Worm (Caenorhabditis elegans) whole organism, mixed stage, embryonic: ENCODE data around the gene hpo-9.

Experiments
- M03D4.4 ChIP-seq: sonication (generic microtip); optimal IDR thresholded peaks from 2 replicates; lab custom pipeline; 2017; ENCODE audit warnings: mild to moderate bottlenecking, missing genetic modification characterization, missing compliant biosample characterization
- bed-3 ChIP-seq: fragments of 200-800 bp; sonication (Bioruptor generic); optimal IDR thresholded peaks from 3 replicates; lab custom pipeline; 2018; ENCODE audit warnings: mild to moderate bottlenecking, missing genetic modification characterization, moderate library complexity, missing compliant biosample characterization
- blmp-1 ChIP-seq: fragments of 150-350 bp; optimal IDR thresholded peaks from 2 replicates; lab custom pipeline; 2014; ENCODE audit warnings: missing biosample characterization, missing genetic modification characterization
- ceh-39 ChIP-seq: fragments of 150-350 bp; optimal IDR thresholded peaks from 2 replicates; lab custom pipeline; 2014; ENCODE audit warnings: missing biosample characterization, missing genetic modification characterization
- ceh-43 ChIP-seq: fragments of 200-800 bp; sonication (Bioruptor generic); optimal IDR thresholded peaks from 2 replicates; lab custom pipeline; 2018; ENCODE audit warnings: mild to moderate bottlenecking, missing genetic modification characterization, moderate library complexity, missing compliant biosample characterization
- ceh-83 ChIP-seq: fragments of 200-800 bp; sonication (Bioruptor generic); optimal IDR thresholded peaks from 2 replicates; lab custom pipeline; 2018; ENCODE audit warnings: mild to moderate bottlenecking, missing genetic modification characterization, missing compliant biosample characterization
- ces-1 ChIP-seq: fragments of 150-350 bp; optimal IDR thresholded peaks from 2 replicates; lab custom pipeline; 2014; ENCODE audit warnings: missing biosample characterization, missing genetic modification reagents, missing genetic modification characterization
- cnd-1 ChIP-seq: fragments of 200-800 bp; sonication (Bioruptor generic); optimal IDR thresholded peaks from 2 replicates; lab custom pipeline; 2018; ENCODE audit warnings: mild to moderate bottlenecking, missing genetic modification characterization, missing compliant biosample characterization
- drap-1 ChIP-seq: fragments of 200-800 bp; sonication (Bioruptor generic); optimal IDR thresholded peaks from 3 replicates; lab custom pipeline; 2018; ENCODE audit warnings: mild to moderate bottlenecking, missing genetic modification characterization, missing compliant biosample characterization
- elt-1 ChIP-seq: sonication (generic microtip); optimal IDR thresholded peaks from 2 replicates; lab custom pipeline; 2017; ENCODE audit warnings: missing genetic modification characterization, mild to moderate bottlenecking, missing compliant biosample characterization, antibody characterized with exemption, moderate library complexity, borderline replicate concordance; ENCODE audit not compliant: insufficient read depth
- elt-3 ChIP-seq: fragments of 150-350 bp; optimal IDR thresholded peaks from 2 replicates; lab custom pipeline; 2014; ENCODE audit warnings: missing biosample characterization, missing genetic modification characterization
- flh-1 ChIP-seq: fragments of 200-800 bp; sonication (Bioruptor generic); optimal IDR thresholded peaks from 2 replicates; lab custom pipeline; 2018; ENCODE audit warnings: mild to moderate bottlenecking, missing genetic modification characterization, moderate library complexity, missing compliant biosample characterization
- ham-2 ChIP-seq: fragments of 200-800 bp; sonication (Bioruptor generic); optimal IDR thresholded peaks from 2 replicates; lab custom pipeline; 2018; ENCODE audit warnings: mild to moderate bottlenecking, missing genetic modification characterization, missing compliant biosample characterization
- hlh-1 ChIP-seq: fragments of 150-350 bp; optimal IDR thresholded peaks from 2 replicates; lab custom pipeline; 2014; ENCODE audit warnings: missing biosample characterization, missing genetic modification reagents, missing genetic modification characterization
- lin-13 ChIP-seq: fragments of 150-350 bp; optimal IDR thresholded peaks from 2 replicates; lab custom pipeline; 2014; ENCODE audit warnings: missing biosample characterization, missing genetic modification characterization
- lin-32 ChIP-seq: fragments of 200-800 bp; sonication (Bioruptor generic); optimal IDR thresholded peaks from 2 replicates; lab custom pipeline; 2018; ENCODE audit warnings: mild to moderate bottlenecking, missing genetic modification characterization, missing compliant biosample characterization
- lsy-2 ChIP-seq: fragments of 150-350 bp; optimal IDR thresholded peaks from 2 replicates; lab custom pipeline; 2014; ENCODE audit warnings: missing biosample characterization, missing genetic modification characterization
- mab-5 ChIP-seq: fragments of 150-350 bp; optimal IDR thresholded peaks from 2 replicates; lab custom pipeline; 2014; ENCODE audit warnings: missing biosample characterization, missing genetic modification characterization
- mep-1 ChIP-seq: fragments of 150-350 bp; optimal IDR thresholded peaks from 2 replicates; lab custom pipeline; 2017; ENCODE audit warnings: missing biosample characterization, missing genetic modification reagents, missing genetic modification characterization, inconsistent platforms
- mls-2 ChIP-seq: sonication (generic microtip); optimal IDR thresholded peaks from 2 replicates; lab custom pipeline; 2016; ENCODE audit warnings: mild to moderate bottlenecking, missing genetic modification characterization, moderate library complexity, missing compliant biosample characterization
- nhr-12 ChIP-seq: fragments of 150-350 bp; optimal IDR thresholded peaks from 2 replicates; lab custom pipeline; 2014; ENCODE audit warnings: missing biosample characterization, missing genetic modification characterization
- nhr-2 ChIP-seq: fragments of 150-350 bp; optimal IDR thresholded peaks from 2 replicates; lab custom pipeline; 2014; ENCODE audit warnings: missing biosample characterization, missing genetic modification characterization
- nhr-237 ChIP-seq: fragments of 150-350 bp; optimal IDR thresholded peaks from 2 replicates; lab custom pipeline; 2014; ENCODE audit warnings: missing biosample characterization, missing genetic modification characterization
- nhr-28 ChIP-seq: fragments of 150-350 bp; optimal IDR thresholded peaks from 2 replicates; lab custom pipeline; 2014; ENCODE audit warnings: missing biosample characterization, missing genetic modification characterization
- nhr-76 ChIP-seq: sonication (generic microtip); optimal IDR thresholded peaks from 2 replicates; lab custom pipeline; 2017; ENCODE audit warnings: missing biosample characterization, missing genetic modification characterization
- pha-4 ChIP-seq: fragments of 150-350 bp; optimal IDR thresholded peaks from 2 replicates; lab custom pipeline; 2018; ENCODE audit warnings: missing biosample characterization, missing genetic modification reagents, missing genetic modification characterization
- sem-2 ChIP-seq: fragments of 200-800 bp; sonication (Bioruptor generic); optimal IDR thresholded peaks from 2 replicates; lab custom pipeline; 2018; ENCODE audit warnings: mild to moderate bottlenecking, missing genetic modification characterization, missing compliant biosample characterization
- snpc-4 ChIP-seq: fragments of 150-350 bp; optimal IDR thresholded peaks from 2 replicates; lab custom pipeline; 2014; ENCODE audit warnings: missing biosample characterization, missing genetic modification characterization
- sptf-1 ChIP-seq: sonication (generic microtip); optimal IDR thresholded peaks from 2 replicates; lab custom pipeline; 2017; ENCODE audit warnings: mild to moderate bottlenecking, missing genetic modification characterization, moderate library complexity, missing compliant biosample characterization
- tbx-8 ChIP-seq: fragments of 200-800 bp; sonication (Bioruptor generic); optimal IDR thresholded peaks from 2 replicates; lab custom pipeline; 2018; ENCODE audit warnings: mild to moderate bottlenecking, missing genetic modification characterization, moderate library complexity, missing compliant biosample characterization
- unc-120 ChIP-seq: sonication (generic microtip); optimal IDR thresholded peaks from 2 replicates; lab custom pipeline; 2017; ENCODE audit warnings: missing genetic modification characterization, missing compliant biosample characterization; ENCODE audit not compliant: poor library complexity, severe bottlenecking
- unc-39 ChIP-seq: fragments of 150-350 bp; optimal IDR thresholded peaks from 2 replicates; lab custom pipeline; 2014; ENCODE audit warnings: missing biosample characterization, missing genetic modification characterization
- unc-62 ChIP-seq: fragments of 150-350 bp; optimal IDR thresholded peaks from 2 replicates; lab custom pipeline; 2014; ENCODE audit warnings: missing biosample characterization, missing genetic modification reagents, missing genetic modification characterization
- zip-8 ChIP-seq: fragments of 150-350 bp; optimal IDR thresholded peaks from 2 replicates; lab custom pipeline; 2014; ENCODE audit warnings: missing biosample characterization, missing genetic modification characterization
- ztf-11 ChIP-seq: fragments of 150-350 bp; optimal IDR thresholded peaks from 2 replicates; lab custom pipeline; 2014; ENCODE audit warnings: missing biosample characterization, missing genetic modification characterization

Gene hpo-9

ce11 chrV:7199932-7200331, 37.0 kb downstream of the hpo-9 start, which contains the start of gene F09G2.1:
F09G2.1 (plus strand) TSS chrV:7200232.
- no peak for TF ChIP-seq lsy-2 (tag; lab: Kevin White, UChicago)
- TF ChIP-seq pha-4 (tag; lab: Kevin White, UChicago), result no peak
- no peak for TF ChIP-seq blmp-1
- no peak for TF ChIP-seq unc-62 (GFP tag; lab: Kevin White, UChicago)
- TF ChIP-seq elt-3 (tag; lab: Kevin White, UChicago), result no peak
- TF ChIP-seq mab-5, result no peak
- TF ChIP-seq sptf-1 (tag; lab: Kevin White, UChicago), result no peak
- TF ChIP-seq ces-1 (GFP tag; lab: Kevin White, UChicago), result no peak
- TF ChIP-seq lin-32 (GFP tag; lab: Kevin White, UChicago), result no peak
- TF ChIP-seq sem-2, result no peak
- TF ChIP-seq lin-13, result no peak
- no peak for TF ChIP-seq cnd-1 (tag; lab: Kevin White, UChicago)

- no peak for TF ChIP-seq M03D4.4 (tag; lab: Kevin White, UChicago)
- no peak for TF ChIP-seq elt-3 (tag; lab: Kevin White, UChicago)
- no peak for TF ChIP-seq lin-13
- no peak for TF ChIP-seq sem-2
- TF ChIP-seq nhr-12, result no peak
Measured at ce11 chrV:7199077-7199476, 37.9 kb downstream of the hpo-9 start.

ce11 chrV:7198403-7198802, 38.5 kb downstream of the hpo-9 start:
- no peak for TF ChIP-seq blmp-1

ce11 chrV:7197036-7197435, 39.9 kb downstream of the hpo-9 start:
- no peak for TF ChIP-seq ztf-11 (tag; lab: Kevin White, UChicago)
- TF ChIP-seq nhr-2 (tag; lab: Kevin White, UChicago), result no peak
- no peak for TF ChIP-seq pha-4 (tag; lab: Kevin White, UChicago)
- TF ChIP-seq lin-32 (GFP tag; lab: Kevin White, UChicago), result no peak
- no peak for TF ChIP-seq unc-120
- no peak for TF ChIP-seq unc-39

- TF ChIP-seq pha-4 (tag; lab: Kevin White, UChicago) (peak; percentile 96), mep-1 (tag; lab: Kevin White, UChicago) (peak; percentile 95), bed-3 (GFP tag; lab: Kevin White, UChicago) (no peak), nhr-76 (tag; lab: Kevin White, UChicago) (no peak), M03D4.4 (tag; lab: Kevin White, UChicago) (peak; percentile 20), ztf-11 (tag; lab: Kevin White, UChicago) (peak; percentile 63), ceh-39 (peak; percentile 93), nhr-237 (peak; percentile 87), elt-3 (tag; lab: Kevin White, UChicago) (no peak), unc-62 (GFP tag; lab: Kevin White, UChicago) (no peak), cnd-1 (tag; lab: Kevin White, UChicago) (peak; percentile 28), unc-39 (peak; percentile 29), unc-120 (peak; percentile 79), ces-1 (GFP tag; lab: Kevin White, UChicago) (peak; percentile 76), sptf-1 (tag; lab: Kevin White, UChicago) (no peak), nhr-28 (no peak), zip-8 (tag; lab: Kevin White, UChicago) (no peak), lsy-2 (tag; lab: Kevin White, UChicago) (peak; percentile 73), elt-1 (tag; lab: Kevin White, UChicago) (peak; percentile 38), sem-2 (no peak), ceh-83 (peak; percentile 46), nhr-12 (no peak), ham-2 (GFP tag; lab: Kevin White, UChicago) (no peak), lin-13 (peak; percentile 97), snpc-4 (tag; lab: Kevin White, UChicago) (no peak), mls-2 (tag; lab: Kevin White, UChicago) (peak; percentile 21), tbx-8 (GFP tag; lab: Kevin White, UChicago) (no peak), drap-1 (GFP tag; lab: Kevin White, UChicago) (peak; percentile 24), nhr-2 (tag; lab: Kevin White, UChicago) (peak; percentile 30), flh-1 (GFP tag; lab: Kevin White, UChicago) (no peak), blmp-1 (no peak), mab-5 (no peak), hlh-1 (no peak), lin-32 (GFP tag; lab: Kevin White, UChicago) (no peak), ceh-43 (no peak)
Measured at ce11 chrV:7196498-7196966, 40.4 kb downstream of the hpo-9 start, which contains the start of gene F09G2.2. F09G2.2 (plus strand) TSS chrV:7196916.
